Worm (Caenorhabditis elegans) whole organism, L4 larva: ENCODE data around the gene nlp-46.

Experiments used
- D1046.2 ChIP-seq: fragments of 200-800 bp; sonication (Bioruptor generic); IDR thresholded peaks from 2 replicates; pipeline ENCODE4 v1.3.6; 2022; ENCODE audit warnings: missing genetic modification characterization, missing compliant biosample characterization
- F10B5.3 ChIP-seq: sonication (generic microtip); optimal IDR thresholded peaks from 2 replicates; lab custom pipeline; 2016; ENCODE audit warnings: mild to moderate bottlenecking, missing genetic modification characterization, missing compliant biosample characterization
- F26F4.8 ChIP-seq: fragments of 200-800 bp; sonication (Bioruptor generic); conservative IDR thresholded peaks from 2 replicates; pipeline ENCODE4 v1.3.6; 2022; ENCODE audit warnings: missing genetic modification characterization, missing compliant biosample characterization
- F44E2.7 ChIP-seq: fragments of 200-800 bp; sonication (Bioruptor generic); IDR thresholded peaks from 2 replicates; pipeline ENCODE4 v2.1.2; 2022; ENCODE audit warnings: missing genetic modification characterization, missing compliant biosample characterization
- T20F7.1 ChIP-seq: fragments of 200-800 bp; sonication (Bioruptor generic); optimal IDR thresholded peaks from 2 replicates; lab custom pipeline; 2018; ENCODE audit warnings: mild to moderate bottlenecking, missing genetic modification characterization, missing compliant biosample characterization
- Y75B8A.6 ChIP-seq: fragments of 200-800 bp; sonication (Bioruptor generic); IDR thresholded peaks from 2 replicates; pipeline ENCODE4 v1.3.6; 2022; ENCODE audit warnings: missing genetic modification reagents, missing genetic modification characterization, missing compliant biosample characterization
- ZK337.2 ChIP-seq: fragments of 200-800 bp; sonication (Bioruptor generic); IDR thresholded peaks from 2 replicates; pipeline ENCODE4 v1.3.6; 2022; ENCODE audit warnings: missing genetic modification reagents, missing genetic modification characterization, missing compliant biosample characterization
- ZK546.5 ChIP-seq, 2 experiments: sonication (generic microtip); optimal IDR thresholded peaks; 2 replicates each; lab custom pipeline; 2017; ENCODE audit warnings: missing biosample characterization in 2 of 2, missing genetic modification characterization in 2 of 2
- aha-1 ChIP-seq: fragments of 150-350 bp; peaks from one replicate; lab custom pipeline; 2014; ENCODE audit warnings: missing biosample characterization, missing genetic modification characterization
- aly-2 ChIP-seq: sonication (generic microtip); optimal IDR thresholded peaks from 2 replicates; lab custom pipeline; 2018; ENCODE audit warnings: missing biosample characterization, missing genetic modification characterization
- ama-1 ChIP-seq: fragments of 150-350 bp; optimal IDR thresholded peaks from 2 replicates; lab custom pipeline; 2014; ENCODE audit warnings: inconsistent platforms, mixed read lengths
- arid-1 ChIP-seq: fragments of 200-800 bp; sonication (Bioruptor generic); conservative IDR thresholded peaks from 2 replicates; pipeline ENCODE4 v1.3.6; 2022; ENCODE audit warnings: missing genetic modification reagents, missing genetic modification characterization, missing compliant biosample characterization
- attf-4 ChIP-seq: sonication (generic microtip); optimal IDR thresholded peaks from 3 replicates; lab custom pipeline; 2017; ENCODE audit warnings: missing biosample characterization, missing genetic modification characterization
- ceh-28 ChIP-seq: fragments of 150-350 bp; optimal IDR thresholded peaks from 2 replicates; lab custom pipeline; 2014; ENCODE audit warnings: missing biosample characterization, missing genetic modification reagents, missing genetic modification characterization
- ceh-62 ChIP-seq: sonication (generic microtip); optimal IDR thresholded peaks from 2 replicates; lab custom pipeline; 2017; ENCODE audit warnings: missing biosample characterization, missing genetic modification characterization
- ceh-82 ChIP-seq: sonication (generic microtip); optimal IDR thresholded peaks from 2 replicates; lab custom pipeline; 2017; ENCODE audit warnings: missing biosample characterization, missing genetic modification characterization
- dve-1 ChIP-seq: sonication (generic microtip); optimal IDR thresholded peaks from 2 replicates; lab custom pipeline; 2017; ENCODE audit warnings: antibody characterized with exemption, mild to moderate bottlenecking, missing genetic modification characterization, missing compliant biosample characterization; ENCODE audit not compliant: insufficient read depth
- gei-8 ChIP-seq: fragments of 200-800 bp; sonication (Bioruptor generic); optimal IDR thresholded peaks from 2 replicates; lab custom pipeline; 2018; ENCODE audit warnings: mild to moderate bottlenecking, missing genetic modification characterization, missing compliant biosample characterization
- hif-1 ChIP-seq, 2 experiments: sonication (generic microtip); optimal IDR thresholded peaks; 2 replicates each; lab custom pipeline; 2016 to 2017; ENCODE audit warnings: missing compliant biosample characterization in 2 of 2, missing genetic modification characterization in 2 of 2, missing genetic modification reagents in 2 of 2, missing genotype in 2 of 2, mild to moderate bottlenecking in 1 of 2
- jun-1 ChIP-seq: fragments of 150-350 bp; optimal IDR thresholded peaks from 2 replicates; lab custom pipeline; 2014; ENCODE audit warnings: missing biosample characterization, missing genetic modification reagents, missing genetic modification characterization
- lim-7 ChIP-seq: fragments of 200-800 bp; sonication (Bioruptor generic); IDR thresholded peaks from 2 replicates; pipeline ENCODE4 v1.3.6; 2022; ENCODE audit warnings: missing genetic modification characterization, missing compliant biosample characterization
- lin-1 ChIP-seq: fragments of 200-800 bp; sonication (Bioruptor generic); IDR thresholded peaks from 2 replicates; pipeline ENCODE4 v1.3.6; 2022; ENCODE audit warnings: missing genetic modification reagents, missing genetic modification characterization, missing compliant biosample characterization
- lin-29 ChIP-seq: fragments of 200-800 bp; sonication (Bioruptor generic); IDR thresholded peaks from 2 replicates; pipeline ENCODE4 v1.3.6; 2022; ENCODE audit warnings: missing genetic modification reagents, missing genetic modification characterization, missing compliant biosample characterization
- lin-38 ChIP-seq: fragments of 200-800 bp; sonication (Bioruptor generic); IDR thresholded peaks from 2 replicates; pipeline ENCODE4 v1.3.6; 2022; ENCODE audit warnings: missing genetic modification reagents, missing genetic modification characterization, missing compliant biosample characterization
- lir-3 ChIP-seq: sonication (generic microtip); optimal IDR thresholded peaks from 2 replicates; lab custom pipeline; 2016; ENCODE audit warnings: mild to moderate bottlenecking, missing genetic modification characterization, missing compliant biosample characterization
- lsy-2 ChIP-seq, 2 experiments: fragments of 150-350 bp in 1 of 2; sonication (generic microtip) in 1 of 2; optimal IDR thresholded peaks; 2 replicates each; lab custom pipeline; 2014 to 2017; ENCODE audit warnings: missing biosample characterization in 2 of 2, missing genetic modification characterization in 2 of 2
- madf-5 ChIP-seq, 2 experiments: fragments of 200-800 bp; sonication (Bioruptor generic); IDR thresholded peaks; 2 replicates each; pipeline ENCODE4 v1.3.6; 2022; ENCODE audit warnings: missing compliant biosample characterization in 2 of 2, missing genetic modification characterization in 2 of 2
- mdl-1 ChIP-seq, 2 experiments: fragments of 150-350 bp in 1 of 2; sonication (generic microtip) in 1 of 2; optimal IDR thresholded peaks; 2 replicates each; lab custom pipeline; 2014 to 2017; ENCODE audit warnings: missing biosample characterization in 2 of 2, missing genetic modification characterization in 2 of 2
- mdt-29 ChIP-seq: fragments of 200-800 bp; sonication (Bioruptor generic); IDR thresholded peaks from 2 replicates; pipeline ENCODE4 v1.3.6; 2022; ENCODE audit warnings: missing genetic modification reagents, missing genetic modification characterization, missing compliant biosample characterization
- mep-1 ChIP-seq: fragments of 150-350 bp; sonication (generic microtip); optimal IDR thresholded peaks from 3 replicates; lab custom pipeline; 2014; ENCODE audit warnings: missing biosample characterization, missing genetic modification characterization
- mxl-3 ChIP-seq: fragments of 200-800 bp; sonication (Bioruptor generic); optimal IDR thresholded peaks from 2 replicates; lab custom pipeline; 2018; ENCODE audit warnings: mild to moderate bottlenecking, missing genetic modification characterization, missing compliant biosample characterization
- nhr-102 ChIP-seq: sonication (generic microtip); optimal IDR thresholded peaks from 2 replicates; lab custom pipeline; 2016; ENCODE audit warnings: mild to moderate bottlenecking, missing genetic modification characterization, moderate library complexity, missing compliant biosample characterization
- nhr-11 ChIP-seq: fragments of 150-350 bp; optimal IDR thresholded peaks from 2 replicates; lab custom pipeline; 2014; ENCODE audit warnings: missing biosample characterization, missing genetic modification characterization
- nhr-111 ChIP-seq: fragments of 200-800 bp; sonication (Bioruptor generic); optimal IDR thresholded peaks from 2 replicates; lab custom pipeline; 2018; ENCODE audit warnings: mild to moderate bottlenecking, missing genetic modification characterization, missing compliant biosample characterization
- nhr-237 ChIP-seq: sonication (generic microtip); optimal IDR thresholded peaks from 2 replicates; lab custom pipeline; 2017; ENCODE audit warnings: missing biosample characterization, missing genetic modification characterization
- nhr-41 ChIP-seq: fragments of 200-800 bp; sonication (Bioruptor generic); IDR thresholded peaks from 2 replicates; pipeline ENCODE4 v1.3.6; 2022; ENCODE audit warnings: missing genetic modification reagents, missing genetic modification characterization, missing compliant biosample characterization
- nhr-42 ChIP-seq: fragments of 200-800 bp; sonication (Bioruptor generic); IDR thresholded peaks from 2 replicates; pipeline ENCODE4 v1.3.6; 2022; ENCODE audit warnings: missing genetic modification characterization, missing compliant biosample characterization
- nhr-6 ChIP-seq: fragments of 150-350 bp; optimal IDR thresholded peaks from 2 replicates; lab custom pipeline; 2014; ENCODE audit warnings: missing biosample characterization, missing genetic modification characterization
- nhr-76 ChIP-seq: fragments of 150-350 bp; optimal IDR thresholded peaks from 2 replicates; lab custom pipeline; 2014; ENCODE audit warnings: missing biosample characterization, missing genetic modification characterization
- nhr-77 ChIP-seq: fragments of 150-350 bp; optimal IDR thresholded peaks from 2 replicates; lab custom pipeline; 2014; ENCODE audit warnings: missing biosample characterization, missing genetic modification characterization
- php-3 ChIP-seq: fragments of 200-800 bp; sonication (Bioruptor generic); IDR thresholded peaks from 2 replicates; pipeline ENCODE4 v1.3.6; 2022; ENCODE audit warnings: missing genetic modification reagents, missing genetic modification characterization, missing compliant biosample characterization
- pqm-1 ChIP-seq: sonication (generic microtip); optimal IDR thresholded peaks from 2 replicates; lab custom pipeline; 2017; ENCODE audit warnings: missing biosample characterization, missing genetic modification characterization
- rbr-2 ChIP-seq: sonication (generic microtip); optimal IDR thresholded peaks from 2 replicates; lab custom pipeline; 2016; ENCODE audit warnings: missing genotype, missing genetic modification characterization, missing compliant biosample characterization
- saeg-2 ChIP-seq: fragments of 200-800 bp; sonication (Bioruptor generic); IDR thresholded peaks from 2 replicates; pipeline ENCODE4 v1.3.6; 2022; ENCODE audit warnings: missing genetic modification reagents, missing genetic modification characterization, missing compliant biosample characterization
- set-16 ChIP-seq: fragments of 200-800 bp; sonication (Bioruptor generic); IDR thresholded peaks from 2 replicates; pipeline ENCODE4 v1.3.6; 2022; ENCODE audit warnings: missing genetic modification reagents, missing genetic modification characterization, missing compliant biosample characterization
- snpc-1.2 ChIP-seq: fragments of 200-800 bp; sonication (Bioruptor generic); IDR thresholded peaks from 2 replicates; pipeline ENCODE4 v1.3.6; 2022; ENCODE audit warnings: missing genetic modification reagents, missing genetic modification characterization, missing compliant biosample characterization
- spr-1 ChIP-seq: sonication (generic microtip); optimal IDR thresholded peaks from 2 replicates; lab custom pipeline; 2016; ENCODE audit warnings: mild to moderate bottlenecking, missing genetic modification characterization, missing compliant biosample characterization
- spr-3 ChIP-seq: fragments of 200-800 bp; sonication (Bioruptor generic); optimal IDR thresholded peaks from 2 replicates; lab custom pipeline; 2018; ENCODE audit warnings: mild to moderate bottlenecking, missing genetic modification characterization, missing compliant biosample characterization
- tag-97 ChIP-seq: fragments of 200-800 bp; sonication (Bioruptor generic); IDR thresholded peaks from 2 replicates; pipeline ENCODE4 v1.3.6; 2022; ENCODE audit warnings: missing genetic modification characterization, missing compliant biosample characterization
- vab-7 ChIP-seq: fragments of 200-800 bp; sonication (Bioruptor generic); IDR thresholded peaks from 2 replicates; pipeline ENCODE4 v1.3.6; 2022; ENCODE audit warnings: missing genetic modification reagents, missing genetic modification characterization, missing compliant biosample characterization
- zag-1 ChIP-seq: fragments of 150-350 bp; optimal IDR thresholded peaks from 2 replicates; lab custom pipeline; 2014; ENCODE audit warnings: missing biosample characterization, missing genetic modification characterization
- zfp-2 ChIP-seq: sonication (generic microtip); optimal IDR thresholded peaks from 2 replicates; lab custom pipeline; 2016; ENCODE audit warnings: mild to moderate bottlenecking, missing genetic modification characterization, missing compliant biosample characterization
- zfp-3 ChIP-seq: fragments of 200-800 bp; sonication (Bioruptor generic); conservative IDR thresholded peaks from 2 replicates; pipeline ENCODE4 v1.3.6; 2022; ENCODE audit warnings: missing genetic modification reagents, missing genetic modification characterization, missing compliant biosample characterization
- ztf-7 ChIP-seq: fragments of 150-350 bp; optimal IDR thresholded peaks from 2 replicates; lab custom pipeline; 2014; ENCODE audit warnings: missing biosample characterization, missing genetic modification characterization

nlp-46 gene

ce11 chrV:12467755-12468154 is 38.3 kb downstream of the nlp-46 start:
- TF ChIP-seq zfp-2 (tag; lab: Kevin White, UChicago) (no peak), nhr-6 (tag; lab: Kevin White, UChicago) (no peak), F10B5.3 (tag; lab: Kevin White, UChicago) (no peak), D1046.2 (GFP tag; lab: Robert Waterston, UW) (no peak), arid-1 (no peak), rbr-2 (tag; lab: Kevin White, UChicago) (no peak), nhr-111 (GFP tag; lab: Kevin White, UChicago) (no peak), attf-4 (tag; lab: Kevin White, UChicago) (no peak), ceh-82 (no peak), spr-3 (GFP tag; lab: Kevin White, UChicago) (no peak), gei-8 (GFP tag; lab: Kevin White, UChicago) (no peak), nhr-76 (tag; lab: Kevin White, UChicago) (no peak), lir-3 (tag; lab: Kevin White, UChicago) (no peak), snpc-1.2 (GFP tag; lab: Robert Waterston, UW) (no peak), zag-1 (no peak), ZK546.5 (tag; optimal IDR thresholded peaks at IDR 0.05; lab: Kevin White, UChicago) (no peak), set-16 (no peak), ama-1 (lab: Kevin White, UChicago) (no peak), lim-7 (GFP tag; lab: Robert Waterston, UW) (no peak), hif-1 (tag; optimal IDR thresholded peaks at IDR 0.05; lab: Kevin White, UChicago) (no peak), ceh-62 (tag; lab: Kevin White, UChicago) (no peak), nhr-41 (GFP tag; lab: Robert Waterston, UW) (no peak), nhr-77 (peak; percentile 71), ZK337.2 (GFP tag; lab: Robert Waterston, UW) (no peak), mdt-29 (GFP tag; lab: Robert Waterston, UW) (no peak), mxl-3 (GFP tag; lab: Kevin White, UChicago) (no peak), F26F4.8 (GFP tag; lab: Robert Waterston, UW) (no peak), mdl-1 (tag; optimal IDR thresholded peaks at IDR 0.05; lab: Kevin White, UChicago) (no peak), nhr-11 (tag; lab: Kevin White, UChicago) (peak; percentile 9), jun-1 (tag; lab: Kevin White, UChicago) (no peak), F44E2.7 (GFP tag; lab: Robert Waterston, UW) (no peak), ceh-28 (tag; lab: Kevin White, UChicago) (no peak), nhr-42 (no peak), dve-1 (tag; lab: Kevin White, UChicago) (peak; percentile 71), php-3 (GFP tag; lab: Robert Waterston, UW) (peak; percentile 90), nhr-102 (tag; lab: Kevin White, UChicago) (peak; percentile 37), pqm-1 (tag; lab: Kevin White, UChicago) (peak; percentile 96), tag-97 (GFP tag; lab: Robert Waterston, UW) (no peak), lsy-2 (tag; optimal IDR thresholded peaks at IDR 0.05; lab: Kevin White, UChicago) (no peak), saeg-2 (no peak), Y75B8A.6 (GFP tag; lab: Robert Waterston, UW) (no peak), spr-1 (tag; lab: Kevin White, UChicago) (no peak), vab-7 (GFP tag; lab: Robert Waterston, UW) (no peak), nhr-237 (tag; lab: Kevin White, UChicago) (no peak), T20F7.1 (GFP tag; lab: Kevin White, UChicago) (no peak), lin-38 (GFP tag; lab: Robert Waterston, UW) (no peak), zfp-3 (GFP tag; lab: Robert Waterston, UW) (no peak), mep-1 (no peak), madf-5 (GFP tag; IDR thresholded peaks at IDR 0.05; lab: Robert Waterston, UW) (no peak), lin-1 (GFP tag; lab: Robert Waterston, UW) (peak; percentile 45; the same call in 1 of the 2 replicates), lin-29 (GFP tag; lab: Robert Waterston, UW) (no peak), aha-1 (tag; lab: Kevin White, UChicago) (no peak), ztf-7 (no peak), aly-2 (tag; lab: Kevin White, UChicago) (no peak)
